Fruit fly (Drosophila melanogaster) whole organism, embryonic: Measurements from ENCODE around the gene Rab9D.
A peak's percentile ranks its signal among the peaks of the same experiment; 100 is the strongest.

Experiments
- CG10209 ChIP-seq: fragments of 200-800 bp; sonication (Bioruptor generic); optimal IDR thresholded peaks from 3 replicates; lab custom pipeline; 2017; ENCODE audit warnings: missing biosample characterization, mild to moderate bottlenecking, missing genetic modification characterization, missing genetic modification reagents
- CG1024 ChIP-seq: fragments of 200-800 bp; sonication (Bioruptor generic); IDR thresholded peaks from 2 replicates; pipeline ENCODE4 v1.3.6; 2022; ENCODE audit warnings: missing biosample characterization, missing genetic modification characterization
- CG10267 ChIP-seq: fragments of 200-800 bp; sonication (Bioruptor generic); optimal IDR thresholded peaks from 2 replicates; lab custom pipeline; 2018; ENCODE audit warnings: missing biosample characterization, mild to moderate bottlenecking, missing genetic modification characterization, moderate library complexity
- CG11504 ChIP-seq: fragments of 200-800 bp; sonication (Bioruptor generic); optimal IDR thresholded peaks from 3 replicates; lab custom pipeline; 2019; ENCODE audit warnings: missing biosample characterization, mild to moderate bottlenecking, missing genetic modification characterization, moderate library complexity
- CG11695 ChIP-seq: fragments of 200-800 bp; sonication (Bioruptor generic); IDR thresholded peaks from 3 replicates; pipeline ENCODE4 v1.3.6; 2022; ENCODE audit warnings: missing biosample characterization, missing genetic modification characterization
- CG13624 ChIP-seq: fragments of 200-800 bp; sonication (Bioruptor generic); optimal IDR thresholded peaks from 2 replicates; lab custom pipeline; 2016; ENCODE audit warnings: missing biosample characterization, missing genetic modification characterization
- CG17359 ChIP-seq: fragments of 200-800 bp; sonication (Bioruptor generic); optimal IDR thresholded peaks from 3 replicates; lab custom pipeline; 2018; ENCODE audit warnings: missing biosample characterization, mild to moderate bottlenecking, missing genetic modification characterization, moderate library complexity
- CG17361 ChIP-seq: fragments of 200-800 bp; sonication (Bioruptor generic); IDR thresholded peaks from 3 replicates; pipeline ENCODE4 v1.3.6; 2022; ENCODE audit warnings: missing biosample characterization, missing genetic modification characterization
- CG17385 ChIP-seq: fragments of 200-800 bp; sonication (Bioruptor generic); optimal IDR thresholded peaks from 3 replicates; lab custom pipeline; 2018; ENCODE audit warnings: missing biosample characterization, mild to moderate bottlenecking, missing genetic modification characterization
- CG1832 ChIP-seq: fragments of 200-800 bp; sonication (Bioruptor generic); optimal IDR thresholded peaks from 2 replicates; lab custom pipeline; 2017; ENCODE audit warnings: missing biosample characterization, mild to moderate bottlenecking, missing genetic modification characterization, inconsistent platforms
- CG2712 ChIP-seq: fragments of 200-800 bp; optimal IDR thresholded peaks from 3 replicates; lab custom pipeline; 2019; ENCODE audit warnings: missing biosample characterization, mild to moderate bottlenecking, missing genetic modification characterization, moderate library complexity
- CG2875 ChIP-seq: fragments of 200-800 bp; sonication (Bioruptor generic); optimal IDR thresholded peaks from 2 replicates; lab custom pipeline; 2017; ENCODE audit warnings: missing biosample characterization, mild to moderate bottlenecking, missing genetic modification characterization, missing genetic modification reagents
- CG32772 ChIP-seq: fragments of 200-800 bp; sonication (Bioruptor generic); IDR thresholded peaks from 2 replicates; pipeline ENCODE4 v1.3.6; 2022; ENCODE audit warnings: missing biosample characterization, missing genetic modification characterization
- CG3407 ChIP-seq: fragments of 200-800 bp; sonication (Bioruptor generic); optimal IDR thresholded peaks from 2 replicates; lab custom pipeline; 2018; ENCODE audit warnings: missing biosample characterization, mild to moderate bottlenecking, missing genetic modification characterization
- CG3847 ChIP-seq: fragments of 200-800 bp; sonication (Bioruptor generic); IDR thresholded peaks from 2 replicates; pipeline ENCODE4 v1.3.6; 2022; ENCODE audit warnings: missing biosample characterization, missing genetic modification characterization
- CG6654 ChIP-seq: fragments of 200-800 bp; sonication (Bioruptor generic); optimal IDR thresholded peaks from 2 replicates; lab custom pipeline; 2017; ENCODE audit warnings: missing biosample characterization, mild to moderate bottlenecking, missing genetic modification characterization
- CG8359 ChIP-seq: fragments of 200-800 bp; sonication (Bioruptor generic); optimal IDR thresholded peaks from 2 replicates; lab custom pipeline; 2017; ENCODE audit warnings: missing biosample characterization, mild to moderate bottlenecking, missing genetic modification characterization, borderline replicate concordance
- CG8388 ChIP-seq: fragments of 200-800 bp; sonication (Bioruptor generic); optimal IDR thresholded peaks from 2 replicates; lab custom pipeline; 2019; ENCODE audit warnings: missing biosample characterization, mild to moderate bottlenecking, missing genetic modification characterization, moderate library complexity
- CG8924 ChIP-seq: fragments of 200-800 bp; optimal IDR thresholded peaks from 3 replicates; lab custom pipeline; 2019; ENCODE audit warnings: missing biosample characterization, mild to moderate bottlenecking, missing genetic modification characterization, moderate library complexity
- CTCF ChIP-seq: fragments of 200-800 bp; sonication (Bioruptor generic); optimal IDR thresholded peaks from 2 replicates; lab custom pipeline; 2017; ENCODE audit warnings: missing biosample characterization, mild to moderate bottlenecking, missing genetic modification characterization, moderate library complexity
- Drgx ChIP-seq: fragments of 200-800 bp; sonication (Bioruptor generic); IDR thresholded peaks from 2 replicates; pipeline ENCODE4 v1.3.6; 2022; ENCODE audit warnings: missing biosample characterization, missing genetic modification characterization
- Gsc ChIP-seq: fragments of 200-800 bp; sonication (Bioruptor generic); IDR thresholded peaks from 2 replicates; pipeline ENCODE4 v1.3.6; 2022; ENCODE audit warnings: missing biosample characterization, missing genetic modification characterization
- HLHmδ ChIP-seq: fragments of 200-800 bp; sonication (Bioruptor generic); optimal IDR thresholded peaks from 2 replicates; lab custom pipeline; 2018; ENCODE audit warnings: missing biosample characterization, mild to moderate bottlenecking, missing genetic modification characterization, moderate library complexity
- Hsf ChIP-seq: fragments of 200-800 bp; sonication (Bioruptor generic); optimal IDR thresholded peaks from 3 replicates; lab custom pipeline; 2016; ENCODE audit warnings: missing biosample characterization, missing genetic modification characterization
- Mad ChIP-seq: fragments of 200-800 bp; sonication (Bioruptor generic); optimal IDR thresholded peaks from 2 replicates; lab custom pipeline; 2016; ENCODE audit warnings: missing biosample characterization, missing genetic modification characterization
- Max ChIP-seq: fragments of 200-800 bp; sonication (Bioruptor generic); optimal IDR thresholded peaks from 2 replicates; lab custom pipeline; 2016; ENCODE audit warnings: missing biosample characterization, mild to moderate bottlenecking, missing genetic modification characterization
- NfI ChIP-seq: fragments of 200-800 bp; sonication (Bioruptor generic); optimal IDR thresholded peaks from 3 replicates; lab custom pipeline; 2018; ENCODE audit warnings: missing biosample characterization, mild to moderate bottlenecking, missing genetic modification characterization, moderate library complexity
- Optix ChIP-seq: fragments of 200-800 bp; sonication (Bioruptor generic); IDR thresholded peaks from 3 replicates; pipeline ENCODE4 v1.3.6; 2022; ENCODE audit warnings: missing biosample characterization, missing genetic modification characterization
- Rfx ChIP-seq: fragments of 200-800 bp; sonication (Bioruptor generic); IDR thresholded peaks from 2 replicates; pipeline ENCODE4 v1.3.6; 2022; ENCODE audit warnings: missing biosample characterization, missing genetic modification characterization
- Stat92E ChIP-seq, 3 experiments: fragments of >200 bp in 2 of 3; fragments of 200-800 bp in 1 of 3; sonication (Bioruptor generic) in 1 of 3; optimal IDR thresholded peaks; 2 replicates each; lab custom pipeline; 2017 to 2019; ENCODE audit warnings: missing biosample characterization in 3 of 3, missing genetic modification characterization in 3 of 3, mild to moderate bottlenecking in 1 of 3, moderate library complexity in 1 of 3
- ara ChIP-seq: fragments of 200-800 bp; sonication (Bioruptor generic); IDR thresholded peaks from 2 replicates; pipeline ENCODE4 v1.3.6; 2022; ENCODE audit warnings: missing biosample characterization, missing genetic modification characterization
- ase ChIP-seq: fragments of 200-800 bp; sonication (Bioruptor generic); IDR thresholded peaks from 3 replicates; pipeline ENCODE4 v1.3.6; 2022; ENCODE audit warnings: missing biosample characterization, missing genetic modification characterization
- bowl ChIP-seq: fragments of 200-800 bp; sonication (Bioruptor generic); IDR thresholded peaks from 2 replicates; pipeline ENCODE4 v1.3.6; 2022; ENCODE audit warnings: missing biosample characterization, missing genetic modification characterization
- bsh ChIP-seq, 2 experiments: fragments of 200-800 bp; sonication (Bioruptor generic); optimal IDR thresholded peaks; 2 replicates each; lab custom pipeline; 2017 to 2018; ENCODE audit warnings: mild to moderate bottlenecking in 2 of 2, missing biosample characterization in 2 of 2, missing genetic modification characterization in 2 of 2, moderate library complexity in 1 of 2
- caup ChIP-seq: fragments of 200-800 bp; sonication (Bioruptor generic); optimal IDR thresholded peaks from 3 replicates; lab custom pipeline; 2017; ENCODE audit warnings: missing biosample characterization, mild to moderate bottlenecking, missing genetic modification characterization, moderate library complexity; ENCODE audit not compliant: severe bottlenecking
- crp ChIP-seq, 2 experiments: fragments of 200-800 bp; sonication (Bioruptor generic); optimal IDR thresholded peaks; 2 replicates in 1 of 2; 3 replicates in 1 of 2; lab custom pipeline; 2017; ENCODE audit warnings: missing biosample characterization in 2 of 2, missing genetic modification characterization in 2 of 2, mild to moderate bottlenecking in 1 of 2, moderate library complexity in 1 of 2
- dimm ChIP-seq: fragments of 200-800 bp; sonication (Bioruptor generic); IDR thresholded peaks from 2 replicates; pipeline ENCODE4 v1.3.6; 2022; ENCODE audit warnings: missing biosample characterization, missing genetic modification characterization
- gcm ChIP-seq: fragments of 200-800 bp; sonication (Bioruptor generic); optimal IDR thresholded peaks from 2 replicates; lab custom pipeline; 2019; ENCODE audit warnings: missing biosample characterization, mild to moderate bottlenecking, missing genetic modification characterization, moderate library complexity
- ind ChIP-seq: fragments of 200-800 bp; sonication (Bioruptor generic); optimal IDR thresholded peaks from 3 replicates; lab custom pipeline; 2016; ENCODE audit warnings: missing biosample characterization, missing genetic modification characterization
- lbe ChIP-seq: fragments of 200-800 bp; sonication (Bioruptor generic); optimal IDR thresholded peaks from 2 replicates; lab custom pipeline; 2016; ENCODE audit warnings: missing biosample characterization, mild to moderate bottlenecking, missing genetic modification characterization
- lola ChIP-seq, 3 experiments: fragments of >200 bp in 2 of 3; fragments of 200-800 bp in 1 of 3; sonication (Bioruptor generic) in 1 of 3; optimal IDR thresholded peaks; 2 replicates each; lab custom pipeline; 2017 to 2019; ENCODE audit warnings: missing biosample characterization in 3 of 3, missing genetic modification characterization in 3 of 3, mild to moderate bottlenecking in 1 of 3, moderate library complexity in 1 of 3
- nau ChIP-seq: fragments of 200-800 bp; sonication (Bioruptor generic); optimal IDR thresholded peaks from 3 replicates; lab custom pipeline; 2017; ENCODE audit warnings: missing biosample characterization, mild to moderate bottlenecking, missing genetic modification characterization, missing genetic modification reagents
- oc ChIP-seq: fragments of 200-800 bp; sonication (Bioruptor generic); optimal IDR thresholded peaks from 2 replicates; lab custom pipeline; 2018; ENCODE audit warnings: missing biosample characterization, mild to moderate bottlenecking, missing genetic modification characterization, moderate library complexity
- pnt ChIP-seq: fragments of 200-800 bp; sonication (Bioruptor generic); optimal IDR thresholded peaks from 3 replicates; lab custom pipeline; 2016; ENCODE audit warnings: missing biosample characterization, missing genetic modification characterization
- row ChIP-seq: fragments of 200-800 bp; sonication (Bioruptor generic); IDR thresholded peaks from 3 replicates; pipeline ENCODE4 v1.3.6; 2022; ENCODE audit warnings: missing biosample characterization, missing genetic modification characterization
- salm ChIP-seq: fragments of 200-800 bp; sonication (Bioruptor generic); optimal IDR thresholded peaks from 2 replicates; lab custom pipeline; 2018; ENCODE audit warnings: missing biosample characterization, mild to moderate bottlenecking, missing genetic modification characterization
- sens-2 ChIP-seq: fragments of 200-800 bp; sonication (Bioruptor generic); IDR thresholded peaks from 2 replicates; pipeline ENCODE4 v1.3.6; 2022; ENCODE audit warnings: missing biosample characterization, missing genetic modification characterization
- slp2 ChIP-seq: fragments of 200-800 bp; sonication (Bioruptor generic); optimal IDR thresholded peaks from 2 replicates; lab custom pipeline; 2016; ENCODE audit warnings: missing biosample characterization, missing genetic modification characterization
- tio ChIP-seq: fragments of 200-800 bp; sonication (Bioruptor generic); optimal IDR thresholded peaks from 2 replicates; lab custom pipeline; 2017; ENCODE audit warnings: missing biosample characterization, missing genetic modification characterization, inconsistent platforms
- wor ChIP-seq: fragments of 200-800 bp; sonication (Bioruptor generic); IDR thresholded peaks from 2 replicates; pipeline ENCODE4 v1.3.6; 2022; ENCODE audit warnings: missing biosample characterization, missing genetic modification characterization

The Rab9D gene

DNA sequence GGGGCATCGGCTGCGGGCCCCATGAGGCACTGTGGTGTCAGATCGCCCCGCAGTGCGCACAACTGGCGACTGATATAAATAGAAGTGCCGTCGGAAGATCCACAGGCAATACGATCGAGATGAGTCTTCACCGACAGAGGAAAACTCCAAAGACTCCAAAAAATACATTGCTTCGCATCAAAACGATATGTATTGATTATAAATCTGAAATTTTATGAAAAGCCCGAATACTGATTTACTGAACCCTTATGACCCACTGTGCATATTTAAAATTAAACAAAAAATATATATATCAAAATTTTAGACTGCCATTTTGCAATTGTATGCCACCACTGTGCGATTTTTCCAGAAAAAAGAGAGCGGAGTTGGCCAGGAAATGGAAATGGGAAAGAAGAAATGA, 31.5 kb upstream of the Rab9D start (continued):
- peak; percentile 50 for TF ChIP-seq wor
- no peak for TF ChIP-seq slp2 (GFP tag; lab: Kevin White, UChicago)
- no peak for TF ChIP-seq salm (tag; lab: Kevin White, UChicago)
- peak in 1 of 3 experiments; percentile 34 for TF ChIP-seq lola (GFP tag; optimal IDR thresholded peaks at IDR 0.05; lab: Kevin White, UChicago)
- peak; percentile 64 for TF ChIP-seq row (GFP tag; lab: Robert Waterston, UW)
- 0 out of 3 replicates have a peak, but pooled peaks have one; percentile 36 for TF ChIP-seq CG11695 (GFP tag; lab: Robert Waterston, UW)
- TF ChIP-seq CG2712 (tag; lab: Kevin White, UChicago), result peak; percentile 69
- peak; percentile 22 for TF ChIP-seq tio (GFP tag; lab: Kevin White, UChicago)
- no peak for TF ChIP-seq caup (GFP tag; lab: Kevin White, UChicago)
- TF ChIP-seq CG2875 (GFP tag; lab: Kevin White, UChicago), result peak; percentile 44
- TF ChIP-seq NfI (GFP tag; lab: Kevin White, UChicago), result peak; percentile 17
- TF ChIP-seq CTCF, result no peak
- no peak for TF ChIP-seq Stat92E (GFP tag; optimal IDR thresholded peaks at IDR 0.05; lab: Kevin White, UChicago)
- no peak for TF ChIP-seq Max (GFP tag; lab: Kevin White, UChicago)
- TF ChIP-seq ara (GFP tag; lab: Robert Waterston, UW), result peak; percentile 40; the same call in 1 of the 2 replicates
- TF ChIP-seq HLHmδ (GFP tag; lab: Kevin White, UChicago), result no peak
- TF ChIP-seq CG8924 (tag; lab: Kevin White, UChicago), result peak; percentile 33
- TF ChIP-seq CG10267 (tag; lab: Kevin White, UChicago), result peak; percentile 44
- TF ChIP-seq CG8388 (GFP tag; lab: Kevin White, UChicago), result peak; percentile 57
- TF ChIP-seq CG17385 (GFP tag; lab: Kevin White, UChicago), result peak; percentile 33
- TF ChIP-seq CG17359 (tag; lab: Kevin White, UChicago), result peak; percentile 36
- TF ChIP-seq Mad (GFP tag; lab: Kevin White, UChicago), result no peak
- peak; percentile 75 to 90 for TF ChIP-seq bsh (GFP tag; optimal IDR thresholded peaks at IDR 0.05; lab: Kevin White, UChicago)
- no peak for TF ChIP-seq crp (GFP tag; optimal IDR thresholded peaks at IDR 0.05; lab: Kevin White, UChicago)
- TF ChIP-seq CG32772 (GFP tag; lab: Robert Waterston, UW), result peak; percentile 46; the same call in 1 of the 2 replicates
- 0 out of 3 replicates have a peak, but pooled peaks have one; percentile 36 for TF ChIP-seq CG17361 (GFP tag; lab: Robert Waterston, UW)
- 0 out of 2 replicates have a peak, but pooled peaks have one; percentile 9 for TF ChIP-seq Rfx (GFP tag; lab: Robert Waterston, UW)
- TF ChIP-seq oc (tag; lab: Kevin White, UChicago), result peak; percentile 9
- no peak for TF ChIP-seq bowl (GFP tag; lab: Robert Waterston, UW)
- TF ChIP-seq CG8359 (GFP tag; lab: Kevin White, UChicago), result no peak
- TF ChIP-seq CG3407 (GFP tag; lab: Kevin White, UChicago), result peak; percentile 6
- TF ChIP-seq Hsf (GFP tag; lab: Kevin White, UChicago), result peak; percentile 36
- TF ChIP-seq CG6654 (GFP tag; lab: Kevin White, UChicago), result peak; percentile 23
- no peak for TF ChIP-seq CG1024
- peak; percentile 85 for TF ChIP-seq Drgx (GFP tag; lab: Robert Waterston, UW)
- peak; percentile 10 for TF ChIP-seq gcm (GFP tag; lab: Kevin White, UChicago)
- peak; percentile 16 for TF ChIP-seq nau (GFP tag; lab: Kevin White, UChicago)
- TF ChIP-seq pnt, result peak; percentile 1
- no peak for TF ChIP-seq CG13624 (GFP tag; lab: Kevin White, UChicago)
- TF ChIP-seq CG3847 (GFP tag; lab: Robert Waterston, UW), result no peak
- TF ChIP-seq dimm (GFP tag; lab: Robert Waterston, UW), result peak; percentile 8; the same call in 1 of the 2 replicates
- peak; percentile 36 for TF ChIP-seq ind
- TF ChIP-seq CG1832, result no peak
- TF ChIP-seq Optix, result peak; percentile 38; the same call in 1 of the 3 replicates
- peak; percentile 49; the same call in 1 of the 3 replicates for TF ChIP-seq ase (GFP tag; lab: Robert Waterston, UW)
- TF ChIP-seq sens-2 (GFP tag; lab: Robert Waterston, UW), result peak; percentile 12; the same call in 1 of the 2 replicates
- peak; percentile 18 for TF ChIP-seq CG10209
- no peak for TF ChIP-seq Gsc (GFP tag; lab: Robert Waterston, UW)
- peak; percentile 45 for TF ChIP-seq lbe (GFP tag; lab: Kevin White, UChicago)
- peak; percentile 61 for TF ChIP-seq CG11504 (tag; lab: Kevin White, UChicago)
